Worm (Caenorhabditis elegans) whole organism, L4 larva: ENCODE results near the gene sds-22.

ENCODE experiments used
- R02D3.7 ChIP-seq: fragments of 150-350 bp; sonication (generic microtip); optimal IDR thresholded peaks from 3 replicates; lab custom pipeline; 2014; ENCODE audit warnings: missing biosample characterization, missing genetic modification characterization
- T20F7.1 ChIP-seq: fragments of 200-800 bp; sonication (Bioruptor generic); optimal IDR thresholded peaks from 2 replicates; lab custom pipeline; 2018; ENCODE audit warnings: mild to moderate bottlenecking, missing genetic modification characterization, missing compliant biosample characterization
- ZK546.5 ChIP-seq, 2 experiments: sonication (generic microtip); optimal IDR thresholded peaks; 2 replicates each; lab custom pipeline; 2017; ENCODE audit warnings: missing biosample characterization in 2 of 2, missing genetic modification characterization in 2 of 2
- aly-2 ChIP-seq: sonication (generic microtip); optimal IDR thresholded peaks from 2 replicates; lab custom pipeline; 2018; ENCODE audit warnings: missing biosample characterization, missing genetic modification characterization
- dmd-6 ChIP-seq: fragments of 200-800 bp; sonication (Bioruptor generic); IDR thresholded peaks from 2 replicates; pipeline ENCODE4 v1.3.6; 2022; ENCODE audit warnings: missing genetic modification reagents, missing genetic modification characterization, missing compliant biosample characterization
- dmd-8 ChIP-seq: fragments of 200-800 bp; sonication (Bioruptor generic); IDR thresholded peaks from 2 replicates; pipeline ENCODE4 v1.3.6; 2022; ENCODE audit warnings: missing genetic modification characterization, missing compliant biosample characterization
- lsy-2 ChIP-seq, 2 experiments: fragments of 150-350 bp in 1 of 2; sonication (generic microtip) in 1 of 2; optimal IDR thresholded peaks; 2 replicates each; lab custom pipeline; 2014 to 2017; ENCODE audit warnings: missing biosample characterization in 2 of 2, missing genetic modification characterization in 2 of 2
- madf-9 ChIP-seq: fragments of 200-800 bp; sonication (Bioruptor generic); conservative IDR thresholded peaks from 2 replicates; pipeline ENCODE4 v1.3.6; 2022; ENCODE audit warnings: missing genetic modification reagents, missing genetic modification characterization, missing compliant biosample characterization
- mdl-1 ChIP-seq, 2 experiments: fragments of 150-350 bp in 1 of 2; sonication (generic microtip) in 1 of 2; optimal IDR thresholded peaks; 2 replicates each; lab custom pipeline; 2014 to 2017; ENCODE audit warnings: missing biosample characterization in 2 of 2, missing genetic modification characterization in 2 of 2
- mep-1 ChIP-seq: fragments of 150-350 bp; sonication (generic microtip); optimal IDR thresholded peaks from 3 replicates; lab custom pipeline; 2014; ENCODE audit warnings: missing biosample characterization, missing genetic modification characterization
- pha-4 ChIP-seq, 2 experiments: fragments of 150-350 bp in 1 of 2; fragments of 200-800 bp in 1 of 2; sonication (Bioruptor generic) in 1 of 2; IDR thresholded peaks in 1 of 2; optimal IDR thresholded peaks in 1 of 2; 2 replicates each; pipeline versions ENCODE4 v1.3.6 to Lab custom; 2014 to 2022; ENCODE audit warnings: missing genetic modification characterization in 2 of 2, missing genetic modification reagents in 2 of 2, missing biosample characterization in 1 of 2, missing compliant biosample characterization in 1 of 2
- pqm-1 ChIP-seq: sonication (generic microtip); optimal IDR thresholded peaks from 2 replicates; lab custom pipeline; 2017; ENCODE audit warnings: missing biosample characterization, missing genetic modification characterization
- spr-3 ChIP-seq: fragments of 200-800 bp; sonication (Bioruptor generic); optimal IDR thresholded peaks from 2 replicates; lab custom pipeline; 2018; ENCODE audit warnings: mild to moderate bottlenecking, missing genetic modification characterization, missing compliant biosample characterization

DNA sequence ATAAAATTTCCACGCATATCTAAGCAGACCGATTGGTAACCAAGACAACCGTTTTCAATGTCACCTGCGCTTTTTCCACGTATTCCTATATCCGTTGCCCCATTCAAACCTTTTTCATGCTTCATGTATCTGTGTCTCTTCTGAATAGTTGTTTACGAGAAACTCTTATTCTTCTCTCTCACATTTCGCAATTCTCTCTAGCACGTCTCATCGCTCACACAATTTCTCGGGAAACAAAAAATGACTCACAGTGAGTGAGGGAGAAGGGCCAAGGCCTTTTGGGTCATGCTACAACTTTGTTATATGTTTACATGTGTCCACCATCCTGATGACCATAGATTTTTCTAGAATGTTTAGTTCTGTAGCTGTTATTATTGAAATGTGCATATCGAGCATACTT, 29.1 kb downstream of the sds-22 start:
- TF ChIP-seq R02D3.7 (tag; lab: Kevin White, UChicago) = no peak
- TF ChIP-seq mdl-1 (tag; optimal IDR thresholded peaks at IDR 0.05; lab: Kevin White, UChicago) = peak in 1 of 2 experiments; percentile 63
- no peak for TF ChIP-seq ZK546.5 (tag; optimal IDR thresholded peaks at IDR 0.05; lab: Kevin White, UChicago)
- no peak for TF ChIP-seq madf-9 (GFP tag; lab: Robert Waterston, UW)
- TF ChIP-seq pha-4 (GFP tag; IDR thresholded peaks at IDR 0.05; lab: Robert Waterston, UW) = no peak
- TF ChIP-seq pha-4 (tag; optimal IDR thresholded peaks at IDR 0.05; lab: Kevin White, UChicago) = no peak
- no peak for TF ChIP-seq dmd-8 (GFP tag; lab: Robert Waterston, UW)
- peak; percentile 62 for TF ChIP-seq mep-1
- TF ChIP-seq T20F7.1 (GFP tag; lab: Kevin White, UChicago) = no peak
- TF ChIP-seq spr-3 (GFP tag; lab: Kevin White, UChicago) = no peak
- no peak; the same call in 1 of the 2 replicates for TF ChIP-seq dmd-6
- TF ChIP-seq pqm-1 (tag; lab: Kevin White, UChicago) = no peak
- TF ChIP-seq aly-2 (tag; lab: Kevin White, UChicago) = no peak
- peak; percentile 41 to 66 for TF ChIP-seq lsy-2 (tag; optimal IDR thresholded peaks at IDR 0.05; lab: Kevin White, UChicago)
